Worm (Caenorhabditis elegans) whole organism, L4 larva: Measurements from ENCODE around the gene F08G2.5.

ENCODE experiments used
- F44E2.7 ChIP-seq: fragments of 200-800 bp; sonication (Bioruptor generic); IDR thresholded peaks from 2 replicates; pipeline ENCODE4 v2.1.2; 2022; ENCODE audit warnings: missing genetic modification characterization, missing compliant biosample characterization
- T20F7.1 ChIP-seq: fragments of 200-800 bp; sonication (Bioruptor generic); optimal IDR thresholded peaks from 2 replicates; lab custom pipeline; 2018; ENCODE audit warnings: mild to moderate bottlenecking, missing genetic modification characterization, missing compliant biosample characterization
- T26A8.4 ChIP-seq: fragments of 200-800 bp; sonication (Bioruptor generic); IDR thresholded peaks from 2 replicates; pipeline ENCODE4 v1.3.6; 2022; ENCODE audit warnings: missing genetic modification characterization, missing compliant biosample characterization
- Y48G9A.11 ChIP-seq: fragments of 200-800 bp; sonication (Bioruptor generic); IDR thresholded peaks from 2 replicates; pipeline ENCODE4 v1.3.6; 2022; ENCODE audit warnings: missing genetic modification reagents, missing genetic modification characterization, missing compliant biosample characterization
- ZK546.5 ChIP-seq, 2 experiments: sonication (generic microtip); optimal IDR thresholded peaks; 2 replicates each; lab custom pipeline; 2017; ENCODE audit warnings: missing biosample characterization in 2 of 2, missing genetic modification characterization in 2 of 2
- aha-1 ChIP-seq: fragments of 150-350 bp; peaks from one replicate; lab custom pipeline; 2014; ENCODE audit warnings: missing biosample characterization, missing genetic modification characterization
- ama-1 ChIP-seq: fragments of 150-350 bp; optimal IDR thresholded peaks from 2 replicates; lab custom pipeline; 2014; ENCODE audit warnings: inconsistent platforms, mixed read lengths
- attf-4 ChIP-seq: sonication (generic microtip); optimal IDR thresholded peaks from 3 replicates; lab custom pipeline; 2017; ENCODE audit warnings: missing biosample characterization, missing genetic modification characterization
- ceh-32 ChIP-seq: sonication (generic microtip); optimal IDR thresholded peaks from 2 replicates; lab custom pipeline; 2016; ENCODE audit warnings: mild to moderate bottlenecking, missing genetic modification characterization, missing compliant biosample characterization; ENCODE audit not compliant: poor library complexity
- ceh-44 ChIP-seq: fragments of 200-800 bp; sonication (Bioruptor generic); IDR thresholded peaks from 2 replicates; pipeline ENCODE4 v1.3.6; 2022; ENCODE audit warnings: missing genetic modification reagents, missing genetic modification characterization, missing compliant biosample characterization
- ceh-62 ChIP-seq: sonication (generic microtip); optimal IDR thresholded peaks from 2 replicates; lab custom pipeline; 2017; ENCODE audit warnings: missing biosample characterization, missing genetic modification characterization
- ceh-82 ChIP-seq: sonication (generic microtip); optimal IDR thresholded peaks from 2 replicates; lab custom pipeline; 2017; ENCODE audit warnings: missing biosample characterization, missing genetic modification characterization
- ces-1 ChIP-seq: fragments of 150-350 bp; sonication (generic microtip); optimal IDR thresholded peaks from 4 replicates; lab custom pipeline; 2014; ENCODE audit warnings: missing biosample characterization, missing genetic modification reagents, missing genetic modification characterization
- daf-12 ChIP-seq: fragments of 150-350 bp; optimal IDR thresholded peaks from 2 replicates; lab custom pipeline; 2014; ENCODE audit warnings: missing biosample characterization, missing genetic modification reagents, missing genetic modification characterization
- daf-19 ChIP-seq: fragments of 200-800 bp; sonication (Bioruptor generic); conservative IDR thresholded peaks from 2 replicates; pipeline ENCODE4 v1.3.6; 2022; ENCODE audit warnings: missing genetic modification characterization, missing compliant biosample characterization
- dpl-1 ChIP-seq: fragments of 150-350 bp; optimal IDR thresholded peaks from 2 replicates; lab custom pipeline; 2014; ENCODE audit warnings: missing biosample characterization, missing genetic modification reagents, missing genetic modification characterization
- duxl-1 ChIP-seq: sonication (generic microtip); optimal IDR thresholded peaks from 2 replicates; lab custom pipeline; 2016; ENCODE audit warnings: mild to moderate bottlenecking, missing genetic modification characterization, moderate library complexity, missing compliant biosample characterization; ENCODE audit not compliant: poor library complexity
- egl-27 ChIP-seq: sonication (generic microtip); optimal IDR thresholded peaks from 3 replicates; lab custom pipeline; 2017; ENCODE audit warnings: missing biosample characterization, missing genetic modification reagents, missing genetic modification characterization
- egl-43 ChIP-seq: fragments of 200-800 bp; sonication (Bioruptor generic); IDR thresholded peaks from 2 replicates; pipeline ENCODE4 v1.3.6; 2022; ENCODE audit warnings: missing genetic modification reagents, missing genetic modification characterization, missing compliant biosample characterization
- fkh-10 ChIP-seq: fragments of 150-350 bp; optimal IDR thresholded peaks from 2 replicates; lab custom pipeline; 2014; ENCODE audit warnings: missing biosample characterization, missing genetic modification reagents, missing genetic modification characterization
- fos-1 ChIP-seq: fragments of 150-350 bp; optimal IDR thresholded peaks from 2 replicates; lab custom pipeline; 2014; ENCODE audit warnings: missing biosample characterization, missing genetic modification characterization
- hlh-11 ChIP-seq: fragments of 200-800 bp; sonication (Bioruptor generic); optimal IDR thresholded peaks from 2 replicates; lab custom pipeline; 2018; ENCODE audit warnings: mild to moderate bottlenecking, missing genetic modification characterization, missing compliant biosample characterization
- hlh-30 ChIP-seq: sonication (generic microtip); optimal IDR thresholded peaks from 2 replicates; lab custom pipeline; 2017; ENCODE audit warnings: antibody characterized with exemption, mild to moderate bottlenecking, missing genetic modification characterization, missing compliant biosample characterization; ENCODE audit not compliant: insufficient read depth
- hmg-1.1 ChIP-seq: fragments of 200-800 bp; sonication (Bioruptor generic); IDR thresholded peaks from 2 replicates; pipeline ENCODE4 v1.3.6; 2022; ENCODE audit warnings: missing genetic modification reagents, missing genetic modification characterization, missing compliant biosample characterization
- lin-13 ChIP-seq: fragments of 150-350 bp; optimal IDR thresholded peaks from 2 replicates; lab custom pipeline; 2014; ENCODE audit warnings: missing biosample characterization, missing genetic modification reagents, missing genetic modification characterization
- lin-39 ChIP-seq: fragments of 150-350 bp; optimal IDR thresholded peaks from 2 replicates; lab custom pipeline; 2014; ENCODE audit warnings: missing biosample characterization, missing genetic modification reagents, missing genetic modification characterization
- lir-3 ChIP-seq: sonication (generic microtip); optimal IDR thresholded peaks from 2 replicates; lab custom pipeline; 2016; ENCODE audit warnings: mild to moderate bottlenecking, missing genetic modification characterization, missing compliant biosample characterization
- madf-5 ChIP-seq, 2 experiments: fragments of 200-800 bp; sonication (Bioruptor generic); IDR thresholded peaks; 2 replicates each; pipeline ENCODE4 v1.3.6; 2022; ENCODE audit warnings: missing compliant biosample characterization in 2 of 2, missing genetic modification characterization in 2 of 2
- madf-9 ChIP-seq: fragments of 200-800 bp; sonication (Bioruptor generic); conservative IDR thresholded peaks from 2 replicates; pipeline ENCODE4 v1.3.6; 2022; ENCODE audit warnings: missing genetic modification reagents, missing genetic modification characterization, missing compliant biosample characterization
- mdt-29 ChIP-seq: fragments of 200-800 bp; sonication (Bioruptor generic); IDR thresholded peaks from 2 replicates; pipeline ENCODE4 v1.3.6; 2022; ENCODE audit warnings: missing genetic modification reagents, missing genetic modification characterization, missing compliant biosample characterization
- mxl-3 ChIP-seq: fragments of 200-800 bp; sonication (Bioruptor generic); optimal IDR thresholded peaks from 2 replicates; lab custom pipeline; 2018; ENCODE audit warnings: mild to moderate bottlenecking, missing genetic modification characterization, missing compliant biosample characterization
- nhr-10 ChIP-seq: fragments of 150-350 bp; optimal IDR thresholded peaks from 2 replicates; lab custom pipeline; 2014; ENCODE audit warnings: missing biosample characterization, missing genetic modification characterization
- nhr-111 ChIP-seq: fragments of 200-800 bp; sonication (Bioruptor generic); optimal IDR thresholded peaks from 2 replicates; lab custom pipeline; 2018; ENCODE audit warnings: mild to moderate bottlenecking, missing genetic modification characterization, missing compliant biosample characterization
- nhr-25 ChIP-seq: sonication (generic microtip); optimal IDR thresholded peaks from 2 replicates; lab custom pipeline; 2017; ENCODE audit warnings: missing genetic modification characterization, mild to moderate bottlenecking, missing compliant biosample characterization, antibody characterized with exemption, moderate library complexity, borderline replicate concordance; ENCODE audit not compliant: insufficient read depth
- nhr-28 ChIP-seq: fragments of 150-350 bp; optimal IDR thresholded peaks from 2 replicates; lab custom pipeline; 2014; ENCODE audit warnings: missing biosample characterization, missing genetic modification characterization
- nhr-41 ChIP-seq: fragments of 200-800 bp; sonication (Bioruptor generic); IDR thresholded peaks from 2 replicates; pipeline ENCODE4 v1.3.6; 2022; ENCODE audit warnings: missing genetic modification reagents, missing genetic modification characterization, missing compliant biosample characterization
- nhr-6 ChIP-seq: fragments of 150-350 bp; optimal IDR thresholded peaks from 2 replicates; lab custom pipeline; 2014; ENCODE audit warnings: missing biosample characterization, missing genetic modification characterization
- nhr-76 ChIP-seq: fragments of 150-350 bp; optimal IDR thresholded peaks from 2 replicates; lab custom pipeline; 2014; ENCODE audit warnings: missing biosample characterization, missing genetic modification characterization
- nhr-77 ChIP-seq: fragments of 150-350 bp; optimal IDR thresholded peaks from 2 replicates; lab custom pipeline; 2014; ENCODE audit warnings: missing biosample characterization, missing genetic modification characterization
- php-3 ChIP-seq: fragments of 200-800 bp; sonication (Bioruptor generic); IDR thresholded peaks from 2 replicates; pipeline ENCODE4 v1.3.6; 2022; ENCODE audit warnings: missing genetic modification reagents, missing genetic modification characterization, missing compliant biosample characterization
- skn-1 ChIP-seq: fragments of 150-350 bp; optimal IDR thresholded peaks from 2 replicates; lab custom pipeline; 2014; ENCODE audit warnings: missing biosample characterization, missing genetic modification characterization
- snpc-4 ChIP-seq: fragments of 150-350 bp; optimal IDR thresholded peaks from 2 replicates; lab custom pipeline; 2014; ENCODE audit warnings: missing biosample characterization, missing genetic modification characterization
- spr-1 ChIP-seq: sonication (generic microtip); optimal IDR thresholded peaks from 2 replicates; lab custom pipeline; 2016; ENCODE audit warnings: mild to moderate bottlenecking, missing genetic modification characterization, missing compliant biosample characterization
- spr-3 ChIP-seq: fragments of 200-800 bp; sonication (Bioruptor generic); optimal IDR thresholded peaks from 2 replicates; lab custom pipeline; 2018; ENCODE audit warnings: mild to moderate bottlenecking, missing genetic modification characterization, missing compliant biosample characterization
- tag-97 ChIP-seq: fragments of 200-800 bp; sonication (Bioruptor generic); IDR thresholded peaks from 2 replicates; pipeline ENCODE4 v1.3.6; 2022; ENCODE audit warnings: missing genetic modification characterization, missing compliant biosample characterization
- unc-62 ChIP-seq, 3 experiments: fragments of 150-350 bp in 1 of 3; sonication (generic microtip); optimal IDR thresholded peaks in 2 of 3; peaks in 1 of 3; 1 replicate in 1 of 3; 2 replicates in 2 of 3; lab custom pipeline; 2014 to 2017; ENCODE audit warnings: missing biosample characterization in 3 of 3, missing genetic modification characterization in 3 of 3, missing genetic modification reagents in 3 of 3, missing genotype in 1 of 3
- vab-7 ChIP-seq: fragments of 200-800 bp; sonication (Bioruptor generic); IDR thresholded peaks from 2 replicates; pipeline ENCODE4 v1.3.6; 2022; ENCODE audit warnings: missing genetic modification reagents, missing genetic modification characterization, missing compliant biosample characterization
- zag-1 ChIP-seq: fragments of 150-350 bp; optimal IDR thresholded peaks from 2 replicates; lab custom pipeline; 2014; ENCODE audit warnings: missing biosample characterization, missing genetic modification characterization
- zip-2 ChIP-seq: fragments of 150-350 bp; optimal IDR thresholded peaks from 2 replicates; lab custom pipeline; 2014; ENCODE audit warnings: missing biosample characterization, missing genetic modification characterization
- ztf-11 ChIP-seq: fragments of 150-350 bp; optimal IDR thresholded peaks from 2 replicates; lab custom pipeline; 2014; ENCODE audit warnings: missing biosample characterization, missing genetic modification characterization

Gene F08G2.5

DNA sequence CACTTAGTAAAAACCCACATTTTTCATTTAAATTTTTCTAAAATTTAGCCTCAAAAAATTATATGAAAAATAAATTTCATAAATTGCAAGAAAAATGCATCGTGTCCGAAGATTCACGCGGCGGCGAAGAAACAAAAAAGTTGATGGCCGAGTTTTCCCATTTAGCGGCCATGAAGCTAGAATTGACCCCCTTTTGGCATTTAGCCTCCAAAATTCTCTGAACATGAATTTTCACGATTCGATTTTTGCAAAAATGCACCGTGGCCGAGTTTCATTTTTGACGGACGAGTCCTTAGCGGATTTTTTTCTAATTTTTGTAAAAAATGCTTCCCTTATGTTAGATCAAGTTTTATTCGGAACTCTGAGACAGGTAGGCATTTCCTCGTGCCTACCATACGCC is 17.9 kb downstream of the F08G2.5 start:
- TF ChIP-seq ceh-62 = no peak
- TF ChIP-seq aha-1 (tag; lab: Kevin White, UChicago) = peak; percentile 86
- no peak for TF ChIP-seq lin-13 (GFP tag; lab: Kevin White, UChicago)
- TF ChIP-seq ztf-11 = no peak
- no peak for TF ChIP-seq spr-1 (tag; lab: Kevin White, UChicago)
- no peak for TF ChIP-seq nhr-111 (GFP tag; lab: Kevin White, UChicago)
- no peak for TF ChIP-seq madf-5 (GFP tag; IDR thresholded peaks at IDR 0.05; lab: Robert Waterston, UW)
- no peak for TF ChIP-seq daf-12
- peak in 1 of 2 experiments; percentile 87 for TF ChIP-seq unc-62 (GFP tag; optimal IDR thresholded peaks at IDR 0.05 in 1 of 2; lab: Kevin White, UChicago)
- TF ChIP-seq unc-62 (tag; optimal IDR thresholded peaks at IDR 0.05; lab: Kevin White, UChicago) = no peak
- TF ChIP-seq dpl-1 (GFP tag; lab: Kevin White, UChicago) = no peak
- no peak for TF ChIP-seq zag-1 (tag; lab: Kevin White, UChicago)
- no peak for TF ChIP-seq duxl-1 (tag; lab: Kevin White, UChicago)
- TF ChIP-seq tag-97 = no peak
- 0 out of 2 replicates have a peak, but pooled peaks have one; percentile 56 for TF ChIP-seq daf-19 (GFP tag; lab: Robert Waterston, UW)
- TF ChIP-seq, all 104 proteins: peak for 3

- TF ChIP-seq nhr-6 (tag; lab: Kevin White, UChicago) (no peak), nhr-76 (tag; lab: Kevin White, UChicago) (no peak), tag-97 (no peak), hmg-1.1 (no peak), fkh-10 (GFP tag; lab: Kevin White, UChicago) (no peak), nhr-28 (tag; lab: Kevin White, UChicago) (peak; percentile 76), attf-4 (no peak), nhr-111 (GFP tag; lab: Kevin White, UChicago) (no peak), fos-1 (no peak), aha-1 (tag; lab: Kevin White, UChicago) (peak; percentile 97), mdt-29 (GFP tag; lab: Robert Waterston, UW) (no peak), nhr-10 (tag; lab: Kevin White, UChicago) (no peak), spr-3 (GFP tag; lab: Kevin White, UChicago) (no peak), nhr-77 (peak; percentile 82), F44E2.7 (GFP tag; lab: Robert Waterston, UW) (no peak), egl-43 (GFP tag; lab: Robert Waterston, UW) (no peak), zip-2 (tag; lab: Kevin White, UChicago) (no peak), nhr-25 (no peak), T20F7.1 (GFP tag; lab: Kevin White, UChicago) (no peak), Y48G9A.11 (GFP tag; lab: Robert Waterston, UW) (no peak), dpl-1 (GFP tag; lab: Kevin White, UChicago) (no peak), ceh-44 (GFP tag; lab: Robert Waterston, UW) (no peak), vab-7 (GFP tag; lab: Robert Waterston, UW) (no peak), ama-1 (lab: Kevin White, UChicago) (no peak), lin-39 (no peak), hlh-11 (tag; lab: Kevin White, UChicago) (peak; percentile 82), lir-3 (tag; lab: Kevin White, UChicago) (no peak), madf-9 (no peak), nhr-41 (GFP tag; lab: Robert Waterston, UW) (no peak), ceh-32 (tag; lab: Kevin White, UChicago) (no peak), ZK546.5 (tag; optimal IDR thresholded peaks at IDR 0.05; lab: Kevin White, UChicago) (no peak), ceh-82 (no peak), ces-1 (GFP tag; lab: Kevin White, UChicago) (no peak), hlh-30 (peak; percentile 26), snpc-4 (tag; lab: Kevin White, UChicago) (no peak), T26A8.4 (GFP tag; lab: Robert Waterston, UW) (no peak), php-3 (GFP tag; lab: Robert Waterston, UW) (0 out of 2 replicates have a peak, but pooled peaks have one; percentile 11), unc-62 (GFP tag; optimal IDR thresholded peaks at IDR 0.05 in 1 of 2; lab: Kevin White, UChicago) (peak in 1 of 2 experiments; percentile 26), unc-62 (tag; optimal IDR thresholded peaks at IDR 0.05; lab: Kevin White, UChicago) (no peak), mxl-3 (GFP tag; lab: Kevin White, UChicago) (no peak), egl-27 (tag; lab: Kevin White, UChicago) (no peak), skn-1 (no peak)
Observed at ce11 chrII:13813950-13814349, 19.5 kb downstream of the F08G2.5 start.
